Fruit fly (Drosophila melanogaster) whole organism, embryonic: ENCODE measurements around the gene CG5068.

Source experiments
- ATbp ChIP-seq: fragments of 200-800 bp; sonication (Bioruptor generic); optimal IDR thresholded peaks from 2 replicates; lab custom pipeline; 2017; ENCODE audit warnings: missing biosample characterization, mild to moderate bottlenecking, missing genetic modification characterization, missing genetic modification reagents
- Antp ChIP-seq: fragments of 200-800 bp; sonication (Bioruptor generic); optimal IDR thresholded peaks from 3 replicates; lab custom pipeline; 2016; ENCODE audit warnings: missing biosample characterization, missing genetic modification characterization
- Awh ChIP-seq: fragments of 200-800 bp; sonication (Bioruptor generic); IDR thresholded peaks from 2 replicates; pipeline ENCODE4, ENCODE4 v1.3.6; 2022; ENCODE audit warnings: missing biosample characterization, missing genetic modification characterization
- CG11504 ChIP-seq: fragments of 200-800 bp; sonication (Bioruptor generic); optimal IDR thresholded peaks from 3 replicates; lab custom pipeline; 2019; ENCODE audit warnings: missing biosample characterization, mild to moderate bottlenecking, missing genetic modification characterization, moderate library complexity
- CG12219 ChIP-seq: fragments of 200-800 bp; sonication (Bioruptor generic); optimal IDR thresholded peaks from 3 replicates; lab custom pipeline; 2018; ENCODE audit warnings: missing biosample characterization, mild to moderate bottlenecking, missing genetic modification characterization
- CG16779 ChIP-seq: fragments of 200-800 bp; sonication (Bioruptor generic); IDR thresholded peaks from 2 replicates; pipeline ENCODE4 v1.3.6; 2022; ENCODE audit warnings: missing biosample characterization, missing genetic modification characterization
- CG16813 ChIP-seq: fragments of 200-800 bp; sonication (Bioruptor generic); IDR thresholded peaks from 3 replicates; pipeline ENCODE4 v1.3.6; 2022; ENCODE audit warnings: missing biosample characterization, missing genetic modification characterization; ENCODE audit not compliant: partially characterized antibody
- CG17385 ChIP-seq: fragments of 200-800 bp; sonication (Bioruptor generic); optimal IDR thresholded peaks from 3 replicates; lab custom pipeline; 2018; ENCODE audit warnings: missing biosample characterization, mild to moderate bottlenecking, missing genetic modification characterization
- CG18262 ChIP-seq: fragments of 200-800 bp; optimal IDR thresholded peaks from 3 replicates; lab custom pipeline; 2019; ENCODE audit warnings: missing biosample characterization, mild to moderate bottlenecking, missing genetic modification characterization, moderate library complexity
- CG32772 ChIP-seq: fragments of 200-800 bp; sonication (Bioruptor generic); IDR thresholded peaks from 2 replicates; pipeline ENCODE4 v1.3.6; 2022; ENCODE audit warnings: missing biosample characterization, missing genetic modification characterization
- CG33557 ChIP-seq: fragments of 200-800 bp; sonication (Bioruptor generic); optimal IDR thresholded peaks from 2 replicates; lab custom pipeline; 2019; ENCODE audit warnings: missing biosample characterization, mild to moderate bottlenecking, missing genetic modification characterization, moderate library complexity
- CG5953 ChIP-seq: fragments of 200-800 bp; sonication (Bioruptor generic); IDR thresholded peaks from 2 replicates; pipeline ENCODE4 v1.3.6; 2022; ENCODE audit warnings: missing biosample characterization, missing genetic modification characterization
- CG6765 ChIP-seq: fragments of 200-800 bp; sonication (Bioruptor generic); optimal IDR thresholded peaks from 3 replicates; lab custom pipeline; 2017; ENCODE audit warnings: missing biosample characterization, mild to moderate bottlenecking, missing genetic modification characterization
- CG6854 ChIP-seq: fragments of 200-800 bp; sonication (Bioruptor generic); optimal IDR thresholded peaks from 3 replicates; lab custom pipeline; 2017; ENCODE audit warnings: missing biosample characterization, mild to moderate bottlenecking, missing genetic modification characterization
- CG7271 ChIP-seq: fragments of 200-800 bp; sonication (Bioruptor generic); optimal IDR thresholded peaks from 2 replicates; lab custom pipeline; 2018; ENCODE audit warnings: missing biosample characterization, mild to moderate bottlenecking, missing genetic modification characterization, moderate library complexity
- CG7928 ChIP-seq: fragments of 200-800 bp; sonication (Bioruptor generic); optimal IDR thresholded peaks from 2 replicates; lab custom pipeline; 2017; ENCODE audit warnings: missing biosample characterization, mild to moderate bottlenecking, missing genetic modification characterization
- CG8089 ChIP-seq: fragments of 200-800 bp; sonication (Bioruptor generic); optimal IDR thresholded peaks from 3 replicates; lab custom pipeline; 2016; ENCODE audit warnings: missing biosample characterization, missing genetic modification characterization
- CG8281 ChIP-seq: fragments of 200-800 bp; sonication (Bioruptor generic); optimal IDR thresholded peaks from 2 replicates; lab custom pipeline; 2018; ENCODE audit warnings: missing biosample characterization, mild to moderate bottlenecking, missing genetic modification characterization, moderate library complexity
- Chrac-16 ChIP-seq: fragments of 200-800 bp; sonication (Bioruptor generic); optimal IDR thresholded peaks from 3 replicates; lab custom pipeline; 2016; ENCODE audit warnings: missing biosample characterization, missing genetic modification characterization
- CkIIα-i1 ChIP-seq: fragments of 200-800 bp; sonication (Bioruptor generic); IDR thresholded peaks from 2 replicates; pipeline ENCODE4 v1.3.6; 2022; ENCODE audit warnings: missing biosample characterization, missing genetic modification characterization
- CoRest ChIP-seq: fragments of 200-800 bp; sonication (Bioruptor generic); optimal IDR thresholded peaks from 3 replicates; lab custom pipeline; 2018; ENCODE audit warnings: missing biosample characterization, mild to moderate bottlenecking, missing genetic modification characterization, moderate library complexity
- D ChIP-seq, 2 experiments: fragments of 200-800 bp in 1 of 2; fragments of >200 bp in 1 of 2; sonication (Bioruptor generic) in 1 of 2; optimal IDR thresholded peaks; 2 replicates in 1 of 2; 3 replicates in 1 of 2; lab custom pipeline; 2017; ENCODE audit warnings: mild to moderate bottlenecking in 1 of 2, missing biosample characterization in 1 of 2, missing genetic modification characterization in 1 of 2, missing genetic modification reagents in 1 of 2
- D19B ChIP-seq: fragments of 200-800 bp; sonication (Bioruptor generic); optimal IDR thresholded peaks from 2 replicates; lab custom pipeline; 2017; ENCODE audit warnings: missing biosample characterization, mild to moderate bottlenecking, missing genetic modification characterization
- Dfd ChIP-seq, 2 experiments: fragments of >200 bp; optimal IDR thresholded peaks; 2 replicates each; lab custom pipeline; 2017; ENCODE audit warnings: missing biosample characterization in 2 of 2, missing genetic modification characterization in 2 of 2
- Doc3 ChIP-seq: fragments of 200-800 bp; sonication (Bioruptor generic); IDR thresholded peaks from 3 replicates; pipeline ENCODE4 v1.3.6; 2022; ENCODE audit warnings: missing biosample characterization, missing genetic modification characterization; ENCODE audit not compliant: partially characterized antibody
- E2f2 ChIP-seq: fragments of 200-800 bp; sonication (Bioruptor generic); IDR thresholded peaks from 2 replicates; pipeline ENCODE4 v1.3.6; 2022; ENCODE audit warnings: missing biosample characterization, missing genetic modification characterization
- H15 ChIP-seq: fragments of 200-800 bp; sonication (Bioruptor generic); IDR thresholded peaks from 3 replicates; pipeline ENCODE4 v1.3.6; 2022; ENCODE audit warnings: missing biosample characterization, missing genetic modification characterization
- HmgZ ChIP-seq: fragments of 200-800 bp; sonication (Bioruptor generic); optimal IDR thresholded peaks from 2 replicates; lab custom pipeline; 2018; ENCODE audit warnings: missing biosample characterization, mild to moderate bottlenecking, missing genetic modification characterization
- Meics ChIP-seq: fragments of 200-800 bp; sonication (Bioruptor generic); optimal IDR thresholded peaks from 2 replicates; lab custom pipeline; 2017; ENCODE audit warnings: missing biosample characterization, mild to moderate bottlenecking, missing genetic modification characterization
- Myb ChIP-seq: fragments of 200-800 bp; sonication (Bioruptor generic); optimal IDR thresholded peaks from 2 replicates; lab custom pipeline; 2016; ENCODE audit warnings: missing biosample characterization, missing genetic modification characterization
- NK7.1 ChIP-seq: fragments of 200-800 bp; sonication (Bioruptor generic); optimal IDR thresholded peaks from 3 replicates; lab custom pipeline; 2016; ENCODE audit warnings: missing biosample characterization, missing genetic modification characterization
- Tbp ChIP-seq: fragments of >200 bp; optimal IDR thresholded peaks from 2 replicates; lab custom pipeline; 2018; ENCODE audit warnings: missing biosample characterization, missing genetic modification characterization
- bowl ChIP-seq: fragments of 200-800 bp; sonication (Bioruptor generic); IDR thresholded peaks from 2 replicates; pipeline ENCODE4 v1.3.6; 2022; ENCODE audit warnings: missing biosample characterization, missing genetic modification characterization
- btn ChIP-seq: fragments of 200-800 bp; sonication (Bioruptor generic); optimal IDR thresholded peaks from 2 replicates; lab custom pipeline; 2016; ENCODE audit warnings: missing biosample characterization, missing genetic modification characterization
- chif ChIP-seq, 2 experiments: fragments of 200-800 bp; sonication (Bioruptor generic); optimal IDR thresholded peaks; 3 replicates each; lab custom pipeline; 2016; ENCODE audit warnings: missing biosample characterization in 2 of 2, missing genetic modification characterization in 2 of 2
- disco-r ChIP-seq: fragments of 200-800 bp; sonication (Bioruptor generic); optimal IDR thresholded peaks from 2 replicates; lab custom pipeline; 2016; ENCODE audit warnings: missing biosample characterization, missing genetic modification characterization
- dmrt99B ChIP-seq: fragments of 200-800 bp; sonication (Bioruptor generic); optimal IDR thresholded peaks from 2 replicates; lab custom pipeline; 2018; ENCODE audit warnings: missing biosample characterization, mild to moderate bottlenecking, missing genetic modification characterization, moderate library complexity
- jing ChIP-seq: fragments of 200-800 bp; sonication (Bioruptor generic); optimal IDR thresholded peaks from 2 replicates; lab custom pipeline; 2018; ENCODE audit warnings: missing biosample characterization, mild to moderate bottlenecking, missing genetic modification characterization
- jumu ChIP-seq: fragments of 200-800 bp; sonication (Bioruptor generic); optimal IDR thresholded peaks from 3 replicates; lab custom pipeline; 2016; ENCODE audit warnings: missing biosample characterization, missing genetic modification characterization
- lola ChIP-seq, 3 experiments: fragments of >200 bp in 2 of 3; fragments of 200-800 bp in 1 of 3; sonication (Bioruptor generic) in 1 of 3; optimal IDR thresholded peaks; 2 replicates each; lab custom pipeline; 2017 to 2019; ENCODE audit warnings: missing biosample characterization in 3 of 3, missing genetic modification characterization in 3 of 3, mild to moderate bottlenecking in 1 of 3, moderate library complexity in 1 of 3
- maf-S ChIP-seq: fragments of 200-800 bp; sonication (Bioruptor generic); optimal IDR thresholded peaks from 2 replicates; lab custom pipeline; 2016; ENCODE audit warnings: missing biosample characterization, missing genetic modification characterization
- peb ChIP-seq: fragments of 200-800 bp; sonication (Bioruptor generic); IDR thresholded peaks from 2 replicates; pipeline ENCODE4 v1.3.6; 2022; ENCODE audit warnings: missing biosample characterization, missing genetic modification characterization
- pfk ChIP-seq: fragments of 200-800 bp; sonication (Bioruptor generic); optimal IDR thresholded peaks from 2 replicates; lab custom pipeline; 2018; ENCODE audit warnings: missing biosample characterization, mild to moderate bottlenecking, missing genetic modification characterization, moderate library complexity
- repo ChIP-seq: fragments of 200-800 bp; sonication (Bioruptor generic); optimal IDR thresholded peaks from 2 replicates; lab custom pipeline; 2016; ENCODE audit warnings: missing biosample characterization, missing genetic modification characterization
- sqz ChIP-seq: fragments of 200-800 bp; sonication (Bioruptor generic); optimal IDR thresholded peaks from 3 replicates; lab custom pipeline; 2018; ENCODE audit warnings: missing biosample characterization, mild to moderate bottlenecking, missing genetic modification characterization
- tio ChIP-seq: fragments of 200-800 bp; sonication (Bioruptor generic); optimal IDR thresholded peaks from 2 replicates; lab custom pipeline; 2017; ENCODE audit warnings: missing biosample characterization, missing genetic modification characterization, inconsistent platforms
- trh ChIP-seq: fragments of 200-800 bp; sonication (Bioruptor generic); optimal IDR thresholded peaks from 2 replicates; lab custom pipeline; 2016; ENCODE audit warnings: missing biosample characterization, missing genetic modification characterization
- twi ChIP-seq: fragments of 200-800 bp; optimal IDR thresholded peaks from 2 replicates; lab custom pipeline; 2019; ENCODE audit warnings: missing biosample characterization, mild to moderate bottlenecking, missing genetic modification characterization, moderate library complexity
- vvl ChIP-seq: fragments of 200-800 bp; sonication (Bioruptor generic); IDR thresholded peaks from 2 replicates; pipeline ENCODE4 v1.3.6; 2022; ENCODE audit warnings: missing biosample characterization, missing genetic modification characterization
- zf30C ChIP-seq: fragments of 200-800 bp; sonication (Bioruptor generic); optimal IDR thresholded peaks from 3 replicates; lab custom pipeline; 2018; ENCODE audit warnings: missing biosample characterization, mild to moderate bottlenecking, missing genetic modification characterization

The CG5068 gene

dm6 chr3L:9025680-9026079 lies 39.2 kb downstream of the CG5068 start (continued):
- TF ChIP-seq dmrt99B (tag; lab: Kevin White, UChicago) (peak; percentile 95), maf-S (GFP tag; lab: Kevin White, UChicago) (peak; percentile 63), CG11504 (tag; lab: Kevin White, UChicago) (peak; percentile 90), CG8281 (tag; lab: Kevin White, UChicago) (peak; percentile 67), CG32772 (peak; percentile 90), CG7928 (GFP tag; lab: Kevin White, UChicago) (no peak), CG8089 (GFP tag; lab: Kevin White, UChicago) (peak; percentile 75), zf30C (GFP tag; lab: Kevin White, UChicago) (peak; percentile 59), btn (GFP tag; lab: Kevin White, UChicago) (peak; percentile 60), pfk (no peak), CG16779 (GFP tag; lab: Robert Waterston, UW) (0 out of 2 replicates have a peak, but pooled peaks have one; percentile 20), CG5953 (GFP tag; lab: Robert Waterston, UW) (peak; percentile 82), Myb (GFP tag; lab: Kevin White, UChicago) (peak; percentile 27), Meics (GFP tag; lab: Kevin White, UChicago) (peak; percentile 74), CG6765 (GFP tag; lab: Kevin White, UChicago) (peak; percentile 39), NK7.1 (GFP tag; lab: Kevin White, UChicago) (peak; percentile 60), sqz (GFP tag; lab: Kevin White, UChicago) (peak; percentile 80), Dfd (GFP tag; optimal IDR thresholded peaks at IDR 0.05; lab: Kevin White, UChicago) (no peak), CG7271 (tag; lab: Kevin White, UChicago) (peak; percentile 22), CG18262 (tag; lab: Kevin White, UChicago) (peak; percentile 86), Awh (GFP tag; lab: Robert Waterston, UW) (peak; percentile 69), Antp (GFP tag; lab: Kevin White, UChicago) (peak; percentile 73), HmgZ (tag; lab: Kevin White, UChicago) (peak; percentile 64), repo (GFP tag; lab: Kevin White, UChicago) (peak; percentile 68), E2f2 (peak; percentile 71), CG17385 (GFP tag; lab: Kevin White, UChicago) (peak; percentile 77), jumu (GFP tag; lab: Kevin White, UChicago) (peak; percentile 67), CkIIα-i1 (GFP tag; lab: Robert Waterston, UW) (no peak), Tbp (GFP tag; lab: Kevin White, UChicago) (no peak), D (optimal IDR thresholded peaks at IDR 0.05; lab: Kevin White, UChicago) (no peak), D (GFP tag; optimal IDR thresholded peaks at IDR 0.05; lab: Kevin White, UChicago) (peak; percentile 78), peb (GFP tag; lab: Robert Waterston, UW) (peak; percentile 90), vvl (GFP tag; lab: Robert Waterston, UW) (peak; percentile 95), lola (GFP tag; optimal IDR thresholded peaks at IDR 0.05; lab: Kevin White, UChicago) (peak in 1 of 3 experiments; percentile 79), CG16813 (GFP tag; lab: Robert Waterston, UW) (no peak), twi (peak; percentile 57), trh (GFP tag; lab: Kevin White, UChicago) (peak; percentile 69), tio (GFP tag; lab: Kevin White, UChicago) (peak; percentile 70), CoRest (peak; percentile 88), CG6854 (GFP tag; lab: Kevin White, UChicago) (peak; percentile 33), ATbp (GFP tag; lab: Kevin White, UChicago) (peak; percentile 82), bowl (GFP tag; lab: Robert Waterston, UW) (peak; percentile 77), Doc3 (GFP tag; lab: Robert Waterston, UW) (no peak), jing (peak; percentile 74), Chrac-16 (peak; percentile 78), CG12219 (GFP tag; lab: Kevin White, UChicago) (peak; percentile 83), CG33557 (GFP tag; lab: Kevin White, UChicago) (peak; percentile 58), H15 (GFP tag; lab: Robert Waterston, UW) (peak; percentile 92), disco-r (GFP tag; lab: Kevin White, UChicago) (peak; percentile 29), D19B (peak; percentile 48), chif (GFP tag; optimal IDR thresholded peaks at IDR 0.05; lab: Kevin White, UChicago) (peak; percentile 73 to 87)
